Worm (Caenorhabditis elegans) whole organism, L1 larva: ENCODE results near the gene epg-5.

Experiments used
- C16A3.4 ChIP-seq: fragments of 150-350 bp; optimal IDR thresholded peaks from 2 replicates; lab custom pipeline; 2014; ENCODE audit warnings: missing biosample characterization, missing genetic modification characterization
- egl-27 ChIP-seq, 2 experiments: fragments of 150-350 bp in 1 of 2; sonication (generic microtip); optimal IDR thresholded peaks; 3 replicates each; lab custom pipeline; 2017 to 2018; ENCODE audit warnings: missing biosample characterization in 2 of 2, missing genetic modification characterization in 2 of 2, missing genetic modification reagents in 2 of 2
- hlh-17 ChIP-seq: fragments of 200-800 bp; sonication (Bioruptor generic); optimal IDR thresholded peaks from 2 replicates; lab custom pipeline; 2018; ENCODE audit warnings: missing genetic modification characterization, mild to moderate bottlenecking, missing compliant biosample characterization, moderate library complexity, borderline replicate concordance
- jun-1 ChIP-seq: fragments of 150-350 bp; optimal IDR thresholded peaks from 2 replicates; lab custom pipeline; 2014; ENCODE audit warnings: missing biosample characterization, missing genetic modification reagents, missing genetic modification characterization
- lin-14 ChIP-seq: fragments of 200-800 bp; sonication (Bioruptor generic); optimal IDR thresholded peaks from 2 replicates; lab custom pipeline; 2018; ENCODE audit warnings: mild to moderate bottlenecking, missing genetic modification characterization, moderate library complexity, missing compliant biosample characterization
- lin-39 ChIP-seq: fragments of 150-350 bp; optimal IDR thresholded peaks from 2 replicates; lab custom pipeline; 2014; ENCODE audit warnings: missing biosample characterization, missing genetic modification reagents, missing genetic modification characterization
- mep-1 ChIP-seq: fragments of 150-350 bp; optimal IDR thresholded peaks from 2 replicates; lab custom pipeline; 2014; ENCODE audit warnings: missing biosample characterization, missing genetic modification characterization
- nhr-237 ChIP-seq: fragments of 150-350 bp; optimal IDR thresholded peaks from 2 replicates; lab custom pipeline; 2014; ENCODE audit warnings: missing biosample characterization, missing genetic modification characterization
- pqm-1 ChIP-seq: sonication (generic microtip); optimal IDR thresholded peaks from 3 replicates; lab custom pipeline; 2017; ENCODE audit warnings: missing biosample characterization, missing genetic modification characterization
- skn-1 ChIP-seq: fragments of 150-350 bp; optimal IDR thresholded peaks from 2 replicates; lab custom pipeline; 2014; ENCODE audit warnings: missing biosample characterization, missing genetic modification characterization
- snpc-4 ChIP-seq: fragments of 150-350 bp; optimal IDR thresholded peaks from 2 replicates; lab custom pipeline; 2014; ENCODE audit warnings: missing biosample characterization, missing genetic modification characterization

DNA sequence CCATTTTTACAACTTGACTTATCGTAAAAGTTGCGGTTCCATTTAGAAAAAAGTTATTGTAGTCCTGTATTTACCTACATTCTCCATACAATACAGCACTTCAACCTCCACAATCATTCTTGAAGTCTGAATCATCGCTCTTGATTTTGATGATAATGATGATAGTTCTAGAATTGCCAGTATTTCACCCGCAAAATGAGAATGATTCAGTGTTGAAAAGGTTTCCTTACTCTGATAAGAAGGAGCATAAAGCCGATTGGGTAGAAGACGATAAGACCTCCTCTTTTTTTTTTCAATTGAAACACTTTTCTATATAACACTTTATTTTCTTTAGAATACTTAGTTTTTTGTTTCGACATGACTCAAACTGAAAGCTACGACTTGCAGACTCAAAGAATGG lies 21.6 kb upstream of the epg-5 start, which contains the start of gene T19D12.4:
- TF ChIP-seq pqm-1 (tag; lab: Kevin White, UChicago) (no peak), nhr-237 (tag; lab: Kevin White, UChicago) (no peak), jun-1 (no peak), snpc-4 (tag; lab: Kevin White, UChicago) (no peak), egl-27 (tag; optimal IDR thresholded peaks at IDR 0.05; lab: Kevin White, UChicago) (no peak), C16A3.4 (tag; lab: Kevin White, UChicago) (no peak), skn-1 (no peak), hlh-17 (no peak), lin-14 (GFP tag; lab: Kevin White, UChicago) (no peak), lin-39 (tag; lab: Kevin White, UChicago) (no peak), mep-1 (tag; lab: Kevin White, UChicago) (no peak)
